Worm (Caenorhabditis elegans) whole organism, young adult: ENCODE data around the gene lgmn-1.

Experiments
- B0019.2 ChIP-seq: fragments of 200-800 bp; sonication (Bioruptor generic); conservative IDR thresholded peaks from 2 replicates; pipeline ENCODE4 v1.3.6; 2022; ENCODE audit warnings: missing genetic modification reagents, missing genetic modification characterization, missing compliant biosample characterization
- B0261.1 ChIP-seq: sonication (generic microtip); optimal IDR thresholded peaks from 2 replicates; lab custom pipeline; 2016; ENCODE audit warnings: mild to moderate bottlenecking, missing genetic modification characterization, moderate library complexity, missing compliant biosample characterization
- C06A6.2 ChIP-seq: fragments of 200-800 bp; sonication (Bioruptor generic); conservative IDR thresholded peaks from 2 replicates; pipeline ENCODE4 v1.3.6; 2022; ENCODE audit warnings: missing genetic modification characterization, missing compliant biosample characterization
- F10E7.11 ChIP-seq: sonication (generic microtip); optimal IDR thresholded peaks from 2 replicates; lab custom pipeline; 2017; ENCODE audit warnings: mild to moderate bottlenecking, missing genetic modification characterization, moderate library complexity, missing compliant biosample characterization
- F37B4.10 ChIP-seq: fragments of 200-800 bp; sonication (Bioruptor generic); IDR thresholded peaks from 2 replicates; pipeline ENCODE4 v1.3.6; 2022; ENCODE audit warnings: missing genetic modification characterization, missing compliant biosample characterization
- F52B5.7 ChIP-seq: sonication (generic microtip); optimal IDR thresholded peaks from 2 replicates; lab custom pipeline; 2016; ENCODE audit warnings: mild to moderate bottlenecking, missing genetic modification characterization, missing compliant biosample characterization
- K12H6.12 ChIP-seq: fragments of 200-800 bp; sonication (Bioruptor generic); optimal IDR thresholded peaks from 2 replicates; lab custom pipeline; 2018; ENCODE audit warnings: mild to moderate bottlenecking, missing genetic modification characterization, missing compliant biosample characterization
- ZK185.1 ChIP-seq: sonication (generic microtip); optimal IDR thresholded peaks from 2 replicates; lab custom pipeline; 2016; ENCODE audit warnings: mild to moderate bottlenecking, missing genetic modification characterization, missing compliant biosample characterization; ENCODE audit not compliant: poor library complexity, severe bottlenecking
- aptf-2 ChIP-seq: fragments of 200-800 bp; sonication (Bioruptor generic); conservative IDR thresholded peaks from 2 replicates; pipeline ENCODE4 v1.3.6; 2022; ENCODE audit warnings: missing genetic modification reagents, missing genetic modification characterization, missing compliant biosample characterization
- bed-1 ChIP-seq: fragments of 200-800 bp; sonication (Bioruptor generic); IDR thresholded peaks from 2 replicates; pipeline ENCODE4 v1.3.6; 2022; ENCODE audit warnings: missing genetic modification reagents, missing genetic modification characterization, missing compliant biosample characterization
- bed-2 ChIP-seq: fragments of 200-800 bp; sonication (Bioruptor generic); IDR thresholded peaks from 2 replicates; pipeline ENCODE4 v1.3.6; 2022; ENCODE audit warnings: missing genetic modification reagents, missing genetic modification characterization, missing compliant biosample characterization
- cebp-1 ChIP-seq, 2 experiments: fragments of 200-800 bp in 1 of 2; sonication (Bioruptor generic) in 1 of 2; sonication (generic microtip) in 1 of 2; IDR thresholded peaks in 1 of 2; optimal IDR thresholded peaks in 1 of 2; 2 replicates each; pipeline versions ENCODE4 v1.3.6 to Lab custom; 2017 to 2022; ENCODE audit warnings: missing compliant biosample characterization in 2 of 2, missing genetic modification characterization in 2 of 2, mild to moderate bottlenecking in 1 of 2, missing genetic modification reagents in 1 of 2, moderate library complexity in 1 of 2
- chd-7 ChIP-seq: sonication (generic microtip); optimal IDR thresholded peaks from 2 replicates; lab custom pipeline; 2016; ENCODE audit warnings: mild to moderate bottlenecking, missing genetic modification characterization, moderate library complexity, missing compliant biosample characterization
- die-1 ChIP-seq: sonication (generic microtip); optimal IDR thresholded peaks from 2 replicates; lab custom pipeline; 2016; ENCODE audit warnings: missing genotype, mild to moderate bottlenecking, missing genetic modification characterization, missing compliant biosample characterization
- dpl-1 ChIP-seq: fragments of 150-350 bp; optimal IDR thresholded peaks from 2 replicates; lab custom pipeline; 2014; ENCODE audit warnings: missing biosample characterization, missing genetic modification reagents, missing genetic modification characterization
- egl-18 ChIP-seq: fragments of 200-800 bp; sonication (Bioruptor generic); IDR thresholded peaks from 2 replicates; pipeline ENCODE4 v1.3.6; 2022; ENCODE audit warnings: missing genetic modification reagents, missing genetic modification characterization, missing compliant biosample characterization
- hlh-12 ChIP-seq: sonication (generic microtip); optimal IDR thresholded peaks from 2 replicates; lab custom pipeline; 2016; ENCODE audit warnings: missing genetic modification characterization, missing compliant biosample characterization
- hmg-1.2 ChIP-seq: fragments of 200-800 bp; sonication (Bioruptor generic); IDR thresholded peaks from 2 replicates; pipeline ENCODE4 v1.3.6; 2022; ENCODE audit warnings: missing genetic modification reagents, missing genetic modification characterization, missing compliant biosample characterization
- hmg-20 ChIP-seq: fragments of 200-800 bp; sonication (Bioruptor generic); IDR thresholded peaks from 2 replicates; pipeline ENCODE4 v1.3.6; 2022; ENCODE audit warnings: missing genetic modification reagents, missing genetic modification characterization, missing compliant biosample characterization
- lin-26 ChIP-seq: fragments of 200-800 bp; sonication (Bioruptor generic); IDR thresholded peaks from 2 replicates; pipeline ENCODE4 v1.3.6; 2022; ENCODE audit warnings: missing genetic modification reagents, missing genetic modification characterization, missing compliant biosample characterization
- lin-54 ChIP-seq: fragments of 200-800 bp; sonication (Bioruptor generic); optimal IDR thresholded peaks from 2 replicates; lab custom pipeline; 2018; ENCODE audit warnings: mild to moderate bottlenecking, missing genetic modification characterization, missing compliant biosample characterization
- lsy-27 ChIP-seq: sonication (generic microtip); optimal IDR thresholded peaks from 2 replicates; lab custom pipeline; 2017; ENCODE audit warnings: missing genetic modification characterization, mild to moderate bottlenecking, missing compliant biosample characterization, antibody characterized with exemption, missing genotype, borderline replicate concordance; ENCODE audit not compliant: insufficient read depth
- madf-6 ChIP-seq: fragments of 200-800 bp; sonication (Bioruptor generic); IDR thresholded peaks from 2 replicates; pipeline ENCODE4 v1.3.6; 2022; ENCODE audit warnings: missing genetic modification reagents, missing genetic modification characterization, missing compliant biosample characterization
- madf-8 ChIP-seq: fragments of 200-800 bp; sonication (Bioruptor generic); conservative IDR thresholded peaks from 2 replicates; pipeline ENCODE4 v1.3.6; 2022; ENCODE audit warnings: missing genetic modification reagents, missing genetic modification characterization, missing compliant biosample characterization
- mel-28 ChIP-seq: sonication (generic microtip); optimal IDR thresholded peaks from 2 replicates; lab custom pipeline; 2016; ENCODE audit warnings: borderline replicate concordance, mild to moderate bottlenecking, missing genetic modification characterization, missing compliant biosample characterization
- mxl-1 ChIP-seq: sonication (generic microtip); optimal IDR thresholded peaks from 2 replicates; lab custom pipeline; 2016; ENCODE audit warnings: missing genetic modification characterization, missing compliant biosample characterization
- nfya-1 ChIP-seq: sonication (generic microtip); optimal IDR thresholded peaks from 2 replicates; lab custom pipeline; 2017; ENCODE audit warnings: antibody characterized with exemption, missing compliant biosample characterization, missing genetic modification characterization, borderline replicate concordance; ENCODE audit not compliant: insufficient read depth
- nhr-90 ChIP-seq: sonication (generic microtip); optimal IDR thresholded peaks from 2 replicates; lab custom pipeline; 2016; ENCODE audit warnings: missing genotype, mild to moderate bottlenecking, missing genetic modification characterization, missing compliant biosample characterization
- rcor-1 ChIP-seq: fragments of 200-800 bp; sonication (Bioruptor generic); IDR thresholded peaks from 2 replicates; pipeline ENCODE4 v1.3.6; 2022; ENCODE audit warnings: missing genetic modification reagents, missing genetic modification characterization, missing compliant biosample characterization
- snpc-1.3 ChIP-seq: sonication (generic microtip); optimal IDR thresholded peaks from 2 replicates; lab custom pipeline; 2017; ENCODE audit warnings: missing genetic modification characterization, mild to moderate bottlenecking, missing compliant biosample characterization, antibody characterized with exemption, moderate library complexity, missing genotype, missing genetic modification reagents; ENCODE audit not compliant: insufficient read depth
- somi-1 ChIP-seq: fragments of 200-800 bp; sonication (Bioruptor generic); optimal IDR thresholded peaks from 2 replicates; lab custom pipeline; 2018; ENCODE audit warnings: mild to moderate bottlenecking, missing genetic modification characterization, missing compliant biosample characterization
- unc-130 ChIP-seq: sonication (generic microtip); optimal IDR thresholded peaks from 2 replicates; lab custom pipeline; 2016; ENCODE audit warnings: missing genetic modification reagents, missing genetic modification characterization, missing compliant biosample characterization
- xnd-1 ChIP-seq: sonication (generic microtip); optimal IDR thresholded peaks from 2 replicates; lab custom pipeline; 2016; ENCODE audit warnings: missing genotype, missing genetic modification reagents, missing genetic modification characterization, missing compliant biosample characterization
- zim-3 ChIP-seq: sonication (generic microtip); optimal IDR thresholded peaks from 2 replicates; lab custom pipeline; 2017; ENCODE audit warnings: mild to moderate bottlenecking, missing genetic modification characterization, moderate library complexity, missing compliant biosample characterization
- ztf-25 ChIP-seq: fragments of 200-800 bp; sonication (Bioruptor generic); IDR thresholded peaks from 2 replicates; pipeline ENCODE4 v1.3.6; 2022; ENCODE audit warnings: missing genetic modification reagents, missing genetic modification characterization, missing compliant biosample characterization
- ztf-26 ChIP-seq: sonication (generic microtip); optimal IDR thresholded peaks from 2 replicates; lab custom pipeline; 2017; ENCODE audit warnings: missing genetic modification characterization, missing compliant biosample characterization
- ztf-6 ChIP-seq: fragments of 200-800 bp; sonication (Bioruptor generic); IDR thresholded peaks from 2 replicates; pipeline ENCODE4 v1.3.6; 2022; ENCODE audit warnings: missing genetic modification reagents, missing genetic modification characterization, missing compliant biosample characterization

The lgmn-1 gene

DNA sequence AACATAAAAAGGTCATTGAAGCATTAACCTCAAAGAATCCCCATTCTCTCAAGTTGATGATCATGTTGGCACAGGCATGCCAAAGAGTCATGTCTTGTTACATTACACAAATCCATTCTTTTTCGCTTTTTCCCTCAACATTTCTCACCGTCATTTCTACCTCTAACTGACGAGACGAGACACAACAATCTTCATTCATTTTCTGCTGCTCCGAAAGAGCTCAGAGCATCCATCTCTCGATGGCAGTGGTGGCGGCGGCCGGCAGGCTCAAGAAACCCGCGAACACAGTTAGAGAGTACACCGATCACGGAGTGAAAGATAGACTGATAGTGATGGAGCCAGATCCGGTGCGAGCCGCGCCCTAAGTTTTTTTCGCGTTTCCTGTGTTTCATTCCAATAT, 35.7 kb upstream of the lgmn-1 start (continued):
- no peak for TF ChIP-seq ZK185.1
- no peak for TF ChIP-seq hlh-12 (tag; lab: Kevin White, UChicago)
- TF ChIP-seq K12H6.12 (tag; lab: Kevin White, UChicago): peak; percentile 9
- no peak for TF ChIP-seq lsy-27
- no peak for TF ChIP-seq somi-1 (GFP tag; lab: Kevin White, UChicago)
- TF ChIP-seq F37B4.10 (GFP tag; lab: Robert Waterston, UW): no peak
- TF ChIP-seq F10E7.11: no peak
- peak; percentile 5 for TF ChIP-seq nhr-90 (tag; lab: Kevin White, UChicago)
- TF ChIP-seq chd-7 (tag; lab: Kevin White, UChicago): peak; percentile 26

DNA sequence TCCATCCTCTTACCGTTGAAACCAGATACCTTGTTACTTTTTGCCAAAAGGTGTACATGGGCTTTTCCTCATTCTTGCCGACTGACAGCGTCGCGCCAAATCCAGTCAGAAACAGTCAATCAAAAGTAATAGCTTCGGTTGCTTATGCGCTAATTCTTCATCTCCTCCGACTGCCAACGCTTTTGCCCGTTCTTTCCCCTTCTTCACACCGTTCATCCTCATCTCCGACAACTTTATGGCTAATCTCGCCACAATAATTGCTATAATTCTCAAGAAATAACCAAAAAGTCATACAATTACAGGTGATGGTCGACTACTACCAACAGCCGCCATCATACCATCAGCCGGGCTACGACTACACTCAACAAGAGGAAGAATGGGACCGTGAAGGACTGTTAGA, 34.7 kb upstream of the lgmn-1 start, which contains the start of gene atn-1:
Gene atn-1 (plus strand): TSS at position 301 of the 400 bp plus-strand sequence.
- TF ChIP-seq mxl-1 (tag; lab: Kevin White, UChicago): no peak
- TF ChIP-seq madf-8 (GFP tag; lab: Robert Waterston, UW): no peak
- no peak for TF ChIP-seq C06A6.2 (GFP tag; lab: Robert Waterston, UW)
- no peak for TF ChIP-seq zim-3 (tag; lab: Kevin White, UChicago)

ce11 chrV:12478990-12479389, 33.9 kb upstream of the lgmn-1 start:
- TF ChIP-seq nhr-90 (tag; lab: Kevin White, UChicago): no peak
- 0 out of 2 replicates have a peak, but pooled peaks have one; percentile 10 for TF ChIP-seq hmg-1.2 (GFP tag; lab: Robert Waterston, UW)

DNA sequence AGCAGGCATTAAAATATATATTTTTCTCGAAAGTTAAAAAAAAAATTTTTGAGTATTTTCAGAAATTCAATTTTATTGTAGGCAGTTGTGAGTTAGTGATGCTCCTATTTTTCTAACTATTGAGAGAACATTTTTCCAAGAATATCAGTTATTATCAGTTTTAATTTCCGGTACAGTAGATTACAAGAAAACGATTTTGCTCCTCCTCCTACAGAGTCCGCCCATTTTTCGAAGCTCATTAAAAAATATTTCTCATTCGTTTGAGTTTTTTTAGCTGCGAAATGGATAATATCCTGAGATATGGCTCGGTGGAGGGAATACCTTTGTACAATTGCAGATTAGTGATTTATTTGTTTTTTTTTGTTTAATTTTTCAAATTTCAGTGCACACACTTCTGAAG, 28.3 kb upstream of the lgmn-1 start, which contains the start of gene srt-39:
Gene srt-39 (plus strand): TSS at position 301 of the 400 bp plus-strand sequence.
- TF ChIP-seq ztf-26 (tag; lab: Kevin White, UChicago): no peak
- no peak for TF ChIP-seq cebp-1 (GFP tag; IDR thresholded peaks at IDR 0.05; lab: Robert Waterston, UW)
- TF ChIP-seq cebp-1 (tag; optimal IDR thresholded peaks at IDR 0.05; lab: Kevin White, UChicago): peak; percentile 6

ce11 chrV:12486934-12487333, 25.9 kb upstream of the lgmn-1 start, which contains the start of gene inx-11:
TSS of gene inx-11 (plus strand) at chrV:12487234.
- TF ChIP-seq hmg-20 (GFP tag; lab: Robert Waterston, UW): no peak
- TF ChIP-seq mxl-1 (tag; lab: Kevin White, UChicago): no peak
- TF ChIP-seq ztf-25 (GFP tag; lab: Robert Waterston, UW): no peak
- TF ChIP-seq B0019.2 (GFP tag; lab: Robert Waterston, UW): no peak

ce11 chrV:12488002-12488401, 24.9 kb upstream of the lgmn-1 start:
- peak; percentile 19; the same call in 1 of the 2 replicates for TF ChIP-seq madf-6 (GFP tag; lab: Robert Waterston, UW)
- peak; percentile 46; the same call in 1 of the 2 replicates for TF ChIP-seq hmg-1.2 (GFP tag; lab: Robert Waterston, UW)
- no peak for TF ChIP-seq lin-54 (GFP tag; lab: Kevin White, UChicago)
- no peak for TF ChIP-seq bed-1

DNA sequence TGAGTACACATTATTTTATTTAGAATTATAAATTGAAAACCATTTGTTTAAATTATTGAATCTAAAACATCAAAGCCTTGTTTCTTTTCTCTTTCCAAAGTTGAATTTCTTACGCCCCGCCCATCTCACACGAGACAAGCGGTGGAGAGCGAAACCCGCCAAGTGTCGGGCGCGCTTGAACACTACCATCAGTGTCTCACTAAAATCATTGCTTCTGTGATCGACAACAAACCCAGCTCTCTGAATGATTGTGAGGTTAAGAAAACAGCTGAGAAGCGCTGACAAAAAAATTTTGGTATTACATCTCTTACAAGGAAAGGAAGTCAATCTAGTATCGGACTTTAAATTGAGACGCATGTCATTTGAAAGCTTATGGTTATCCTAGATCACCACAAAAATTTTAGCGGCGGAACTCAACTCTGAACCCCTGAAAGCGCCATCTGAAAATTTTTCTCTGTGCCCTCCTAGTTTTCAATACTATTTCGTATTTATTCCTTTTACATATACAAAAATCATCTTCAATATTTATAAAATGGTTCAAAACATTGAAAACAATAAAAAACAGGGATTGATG, 21.7 kb upstream of the lgmn-1 start:
- peak; percentile 36 for TF ChIP-seq xnd-1 (tag; lab: Kevin White, UChicago)
- no peak for TF ChIP-seq egl-18 (GFP tag; lab: Robert Waterston, UW)
- TF ChIP-seq rcor-1 (GFP tag; lab: Robert Waterston, UW): peak; percentile 92
- no peak for TF ChIP-seq ztf-6
- no peak for TF ChIP-seq dpl-1 (GFP tag; lab: Kevin White, UChicago)
- peak; percentile 13 for TF ChIP-seq unc-130 (GFP tag; lab: Kevin White, UChicago)
- TF ChIP-seq die-1 (tag; lab: Kevin White, UChicago): peak; percentile 9
- no peak for TF ChIP-seq F52B5.7 (tag; lab: Kevin White, UChicago)
- TF ChIP-seq mel-28 (tag; lab: Kevin White, UChicago): no peak
- peak; percentile 97 for TF ChIP-seq snpc-1.3 (tag; lab: Kevin White, UChicago)
- no peak for TF ChIP-seq nfya-1 (tag; lab: Kevin White, UChicago)
- no peak for TF ChIP-seq aptf-2 (GFP tag; lab: Robert Waterston, UW)
- no peak for TF ChIP-seq lin-26
- TF ChIP-seq B0261.1: peak; percentile 37
- TF ChIP-seq bed-2 (GFP tag; lab: Robert Waterston, UW): 0 out of 2 replicates have a peak, but pooled peaks have one; percentile 29
